Fruit fly (Drosophila melanogaster) whole organism, pupa: ENCODE data around the gene Ser7.

Source experiments
- CG12605 ChIP-seq: fragments of 200-800 bp; sonication (Bioruptor generic); IDR thresholded peaks from 2 replicates; pipeline ENCODE4 v1.3.6; 2022; ENCODE audit warnings: missing biosample characterization, missing genetic modification characterization
- CG32121 ChIP-seq: fragments of 200-800 bp; sonication (Bioruptor generic); IDR thresholded peaks from 2 replicates; pipeline ENCODE4 v1.3.6; 2022; ENCODE audit warnings: missing biosample characterization, missing genetic modification characterization
- CG4496 ChIP-seq: fragments of 200-800 bp; sonication (Bioruptor generic); IDR thresholded peaks from 3 replicates; pipeline ENCODE4 v1.3.6; 2022; ENCODE audit warnings: missing biosample characterization, missing genetic modification characterization
- CG8159 ChIP-seq: fragments of 200-800 bp; sonication (Bioruptor generic); optimal IDR thresholded peaks from 3 replicates; lab custom pipeline; 2018; ENCODE audit warnings: missing biosample characterization, mild to moderate bottlenecking, missing genetic modification characterization, moderate library complexity
- CG8301 ChIP-seq: fragments of 200-800 bp; sonication (Bioruptor generic); optimal IDR thresholded peaks from 2 replicates; lab custom pipeline; 2018; ENCODE audit warnings: missing biosample characterization, mild to moderate bottlenecking, missing genetic modification characterization
- D1 ChIP-seq: fragments of 200-800 bp; sonication (Bioruptor generic); optimal IDR thresholded peaks from 2 replicates; lab custom pipeline; 2018; ENCODE audit warnings: missing biosample characterization, mild to moderate bottlenecking, missing genetic modification characterization, moderate library complexity
- Ets98B ChIP-seq: fragments of 200-800 bp; sonication (Bioruptor generic); IDR thresholded peaks from 2 replicates; pipeline ENCODE4 v1.3.6; 2022; ENCODE audit warnings: missing biosample characterization, missing genetic modification characterization
- Pif1A ChIP-seq: fragments of 200-800 bp; sonication (Bioruptor generic); optimal IDR thresholded peaks from 3 replicates; lab custom pipeline; 2016; ENCODE audit warnings: missing biosample characterization, missing genetic modification characterization
- fd96Ca ChIP-seq: fragments of 200-800 bp; sonication (Bioruptor generic); IDR thresholded peaks from 3 replicates; pipeline ENCODE4 v1.3.6; 2022; ENCODE audit warnings: missing biosample characterization, missing genetic modification characterization
- gl ChIP-seq: fragments of 200-800 bp; sonication (Bioruptor generic); optimal IDR thresholded peaks from 2 replicates; lab custom pipeline; 2018; ENCODE audit warnings: missing biosample characterization, mild to moderate bottlenecking, missing genetic modification characterization
- rn ChIP-seq: fragments of 200-800 bp; sonication (Bioruptor generic); IDR thresholded peaks from 2 replicates; pipeline ENCODE4 v1.3.6; 2022; ENCODE audit warnings: missing biosample characterization, missing genetic modification characterization

DNA sequence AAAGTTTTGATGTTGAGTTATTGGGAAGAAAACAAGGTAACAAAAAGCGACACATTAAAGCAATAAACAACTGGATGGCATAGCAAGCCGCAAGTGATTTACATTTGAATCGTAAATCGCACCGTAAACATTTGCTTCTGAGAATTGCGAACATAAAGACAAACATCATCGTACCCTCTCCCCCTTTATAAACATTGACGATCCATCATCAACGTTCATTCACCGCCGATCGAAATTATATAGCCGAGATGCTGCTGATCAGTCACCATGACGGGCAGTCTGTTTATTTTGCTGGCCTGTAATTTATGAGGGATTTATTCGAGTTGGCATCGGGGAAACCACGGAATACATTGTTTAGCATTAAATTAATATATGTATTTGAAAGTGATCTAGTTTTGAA is 20.3 kb downstream of the Ser7 start:
- TF ChIP-seq CG8159 (no peak), D1 (tag; lab: Kevin White, UChicago) (no peak), rn (GFP tag; lab: Robert Waterston, UW) (no peak), CG32121 (GFP tag; lab: Robert Waterston, UW) (no peak), fd96Ca (no peak), Ets98B (GFP tag; lab: Robert Waterston, UW) (no peak), gl (tag; lab: Kevin White, UChicago) (no peak), CG4496 (GFP tag; lab: Robert Waterston, UW) (no peak), Pif1A (GFP tag; lab: Kevin White, UChicago) (no peak), CG12605 (no peak), CG8301 (no peak)
